Worm (Caenorhabditis elegans) whole organism, L4/young adult: Measurements from ENCODE around the gene str-4.

Source experiments
- W03F9.2 ChIP-seq: fragments of 150-350 bp; optimal IDR thresholded peaks from 2 replicates; lab custom pipeline; 2014; ENCODE audit warnings: missing biosample characterization, missing genetic modification characterization
- dao-5 ChIP-seq: sonication (generic microtip); optimal IDR thresholded peaks from 2 replicates; lab custom pipeline; 2016; ENCODE audit warnings: missing genotype, missing genetic modification characterization, moderate library complexity, missing compliant biosample characterization
- him-1 ChIP-seq: sonication (generic microtip); optimal IDR thresholded peaks from 2 replicates; lab custom pipeline; 2016; ENCODE audit warnings: missing genotype, missing genetic modification reagents, missing genetic modification characterization, missing compliant biosample characterization

DNA sequence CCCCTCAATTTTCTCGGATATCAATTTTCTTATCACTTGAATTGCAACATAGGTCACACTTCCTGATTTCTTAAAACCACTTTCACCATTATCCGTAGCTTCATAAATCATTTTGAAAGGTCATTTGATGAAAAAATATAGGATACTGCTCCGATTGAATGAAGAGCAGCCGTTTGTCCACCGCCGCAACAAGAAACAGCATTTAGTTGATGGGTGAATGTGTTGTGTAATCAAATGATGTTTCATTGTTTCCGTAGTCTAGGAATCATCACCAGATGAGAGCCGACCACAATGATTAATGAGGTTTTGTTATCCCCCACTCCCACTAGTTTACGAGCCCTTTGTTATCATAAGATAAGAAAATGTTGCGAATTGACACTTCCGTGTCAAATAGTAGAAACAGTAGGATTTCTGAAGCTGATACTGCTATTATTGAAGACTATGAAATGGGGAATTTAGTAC, 6.4 kb upstream of the str-4 start, which contains the start of gene twk-43:
- TF ChIP-seq W03F9.2 (tag; lab: Kevin White, UChicago) (no peak), dao-5 (tag; lab: Kevin White, UChicago) (no peak), him-1 (tag; lab: Kevin White, UChicago) (no peak)
